Worm (Caenorhabditis elegans): ENCODE results near the gene smvt-1.
A peak's percentile ranks its signal among the peaks of the same experiment; 100 is the strongest.

- peak; percentile 83 for TF ChIP-seq skn-1 (tag; optimal IDR thresholded peaks at IDR 0.05)
- no peak for TF ChIP-seq nhr-12 (tag; optimal IDR thresholded peaks at IDR 0.05)
- no peak for TF ChIP-seq unc-62 (GFP tag; optimal IDR thresholded peaks at IDR 0.05)
- no peak for TF ChIP-seq nhr-11 (tag; optimal IDR thresholded peaks at IDR 0.05)
- no peak for TF ChIP-seq nhr-237 (tag; optimal IDR thresholded peaks at IDR 0.05)
- TF ChIP-seq nhr-90 (tag; optimal IDR thresholded peaks at IDR 0.05; ENCODE audit: poor library complexity), result peak; percentile 56
- TF ChIP-seq ztf-4 (tag; optimal IDR thresholded peaks at IDR 0.05), result peak; percentile 40
- no peak for TF ChIP-seq nhr-76 (tag; optimal IDR thresholded peaks at IDR 0.05)
- TF ChIP-seq ceh-88 (GFP tag; IDR thresholded peaks at IDR 0.05), result no peak
- peak; percentile 13 to 21 (median 20) for TF ChIP-seq ceh-82 (tag; optimal IDR thresholded peaks at IDR 0.05)
- TF ChIP-seq snpc-4 (tag; optimal IDR thresholded peaks at IDR 0.05), result no peak
- TF ChIP-seq mab-9 (GFP tag; IDR thresholded peaks at IDR 0.05), result no peak
Observed at ce11 chrX:2591586-2592000, 42.8 kb upstream of the smvt-1 start.

Data from whole organism, L1 larva.